Worm (Caenorhabditis elegans) whole organism, L4/young adult: ENCODE measurements around the gene bath-21.

Experiments
- dao-5 ChIP-seq: sonication (generic microtip); optimal IDR thresholded peaks from 2 replicates; lab custom pipeline; 2016; ENCODE audit warnings: missing genotype, missing genetic modification characterization, moderate library complexity, missing compliant biosample characterization
- him-1 ChIP-seq: sonication (generic microtip); optimal IDR thresholded peaks from 2 replicates; lab custom pipeline; 2016; ENCODE audit warnings: missing genotype, missing genetic modification reagents, missing genetic modification characterization, missing compliant biosample characterization

- TF ChIP-seq dao-5 (tag; lab: Kevin White, UChicago) (no peak), him-1 (no peak)
Measured at ce11 chrII:2064497-2064896, 38.1 kb upstream of the bath-21 start, which contains the start of gene fbxb-6.
